Fruit fly (Drosophila melanogaster): Measurements from ENCODE around the gene Faf2.
A peak's percentile ranks its signal among the peaks of the same experiment; 100 is the strongest.

The Faf2 gene

DNA sequence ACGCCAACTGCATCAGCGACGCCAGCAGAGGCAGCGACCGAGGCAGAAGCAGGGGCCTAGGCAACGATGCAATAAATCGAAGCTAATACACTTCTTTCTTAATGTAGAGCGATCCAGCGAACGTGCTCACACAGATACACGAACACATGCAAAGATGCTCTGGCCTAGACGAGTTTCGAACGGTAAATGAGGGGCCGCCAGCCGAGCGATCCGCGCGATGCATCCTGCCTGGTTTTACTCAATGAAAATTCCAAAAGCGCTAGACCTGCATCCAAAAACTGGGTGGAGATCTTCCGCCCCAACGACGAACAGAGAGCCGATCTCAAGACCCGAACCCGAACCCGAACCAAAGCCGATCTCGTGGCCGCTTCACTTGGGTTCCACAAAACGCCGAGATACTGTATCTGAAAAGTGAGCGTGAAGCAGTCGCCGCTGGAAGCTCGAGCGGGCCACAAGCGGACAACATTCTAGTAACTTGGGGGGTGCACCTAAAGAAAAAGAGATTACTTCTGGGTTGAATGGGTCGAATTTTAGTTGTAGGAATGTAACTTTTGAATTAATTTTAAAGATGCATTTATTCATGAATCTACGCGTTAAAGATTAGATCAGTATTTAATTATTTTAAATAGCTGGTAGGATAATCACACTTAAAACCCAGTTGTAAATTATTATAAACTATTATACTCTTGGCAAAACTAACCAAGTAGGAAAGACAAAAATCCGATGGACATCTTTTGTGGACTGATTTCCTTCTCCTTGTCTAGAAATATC is 24.5 kb upstream of the Faf2 start (continued):
- TF ChIP-seq ewg (GFP tag; optimal IDR thresholded peaks at IDR 0.05): no peak
- no peak for TF ChIP-seq PHDP (tag; optimal IDR thresholded peaks at IDR 0.05)
- peak; percentile 97 for TF ChIP-seq chinmo (GFP tag; IDR thresholded peaks at IDR 0.05; ENCODE audit: partially characterized antibody)
- no peak for TF ChIP-seq CG7786 (GFP tag; optimal IDR thresholded peaks at IDR 0.05)
- peak; percentile 77 for TF ChIP-seq sens (GFP tag)
- no peak for TF ChIP-seq tll (GFP tag; optimal IDR thresholded peaks at IDR 0.05)
- TF ChIP-seq lmd (GFP tag; IDR thresholded peaks at IDR 0.05): no peak
- TF ChIP-seq Oaz (GFP tag; IDR thresholded peaks at IDR 0.05): no peak
- TF ChIP-seq CG6175 (GFP tag; IDR thresholded peaks at IDR 0.05): no peak
- TF ChIP-seq chm (GFP tag; IDR thresholded peaks at IDR 0.05): peak; percentile 47
- peak; percentile 86; the same call in 2 of the 3 replicates for TF ChIP-seq CG2199 (GFP tag; IDR thresholded peaks at IDR 0.05)
- no peak for TF ChIP-seq CG6683 (GFP tag; optimal IDR thresholded peaks at IDR 0.05)
- no peak for TF ChIP-seq esg (GFP tag; conservative IDR thresholded peaks at IDR 0.05)
- peak; percentile 98 for TF ChIP-seq Deaf1 (tag; optimal IDR thresholded peaks at IDR 0.05)
- no peak for TF ChIP-seq gfzf (GFP tag; optimal IDR thresholded peaks at IDR 0.05)
- TF ChIP-seq Drgx (GFP tag; IDR thresholded peaks at IDR 0.05): peak; percentile 19; the same call in 1 of the 2 replicates
- peak; percentile 37 for TF ChIP-seq HLHmδ (GFP tag; optimal IDR thresholded peaks at IDR 0.05)
- TF ChIP-seq CG12104 (GFP tag; optimal IDR thresholded peaks at IDR 0.05): no peak
- peak; percentile 17 for TF ChIP-seq CoRest (tag; optimal IDR thresholded peaks at IDR 0.05)
- TF ChIP-seq CG18262 (tag; optimal IDR thresholded peaks at IDR 0.05): peak; percentile 21
- TF ChIP-seq Fer1 (GFP tag; optimal IDR thresholded peaks at IDR 0.05): no peak
- no peak for TF ChIP-seq CG1832 (GFP tag; optimal IDR thresholded peaks at IDR 0.05)
- TF ChIP-seq CG12744 (GFP tag; optimal IDR thresholded peaks at IDR 0.05): no peak
- TF ChIP-seq ato (GFP tag; IDR thresholded peaks at IDR 0.05; ENCODE audit: partially characterized antibody): 0 out of 2 replicates have a peak, but pooled peaks have one; percentile 26
- no peak for TF ChIP-seq wor (GFP tag; IDR thresholded peaks at IDR 0.05)
- TF ChIP-seq CG10147 (GFP tag; optimal IDR thresholded peaks at IDR 0.05): no peak
- TF ChIP-seq Aef1 (GFP tag; IDR thresholded peaks at IDR 0.05): no peak
- peak; percentile 54 for TF ChIP-seq Med (GFP tag)
- no peak for TF ChIP-seq CG4730 (GFP tag; IDR thresholded peaks at IDR 0.05)
- TF ChIP-seq Dek (tag; optimal IDR thresholded peaks at IDR 0.05): no peak
- no peak for TF ChIP-seq CG8478 (optimal IDR thresholded peaks at IDR 0.05)
- no peak for TF ChIP-seq odd (GFP tag; optimal IDR thresholded peaks at IDR 0.05)
- no peak for TF ChIP-seq CG33213 (GFP tag; optimal IDR thresholded peaks at IDR 0.05)
- TF ChIP-seq sqz (GFP tag; optimal IDR thresholded peaks at IDR 0.05): no peak
- no peak for TF ChIP-seq CG32767 (GFP tag; IDR thresholded peaks at IDR 0.05)
- no peak for TF ChIP-seq cato (GFP tag; optimal IDR thresholded peaks at IDR 0.05; ENCODE audit: borderline replicate concordance)
- no peak for TF ChIP-seq lab (GFP tag; optimal IDR thresholded peaks at IDR 0.05)
- no peak for TF ChIP-seq E2f1 (GFP tag; IDR thresholded peaks at IDR 0.05)
- TF ChIP-seq sima (GFP tag; optimal IDR thresholded peaks at IDR 0.05): no peak
- no peak for TF ChIP-seq MESR4 (GFP tag; optimal IDR thresholded peaks at IDR 0.05)
- TF ChIP-seq CTCF (GFP tag; optimal IDR thresholded peaks at IDR 0.05): no peak
- no peak for TF ChIP-seq CG6689 (GFP tag; IDR thresholded peaks at IDR 0.05)
- no peak for TF ChIP-seq CG33557 (GFP tag; optimal IDR thresholded peaks at IDR 0.05)
- peak; percentile 17 for TF ChIP-seq gem (tag; optimal IDR thresholded peaks at IDR 0.05)
- TF ChIP-seq CG3281 (GFP tag; optimal IDR thresholded peaks at IDR 0.05): no peak
